Worm (Caenorhabditis elegans): Measurements from ENCODE around the gene F38E9.1.

ce11 chrX:16501032-16501431 is 30.2 kb downstream of the F38E9.1 start, which contains the start of gene K05G3.1:
- TF ChIP-seq lin-15B (tag; optimal IDR thresholded peaks at IDR 0.05): no peak
- no peak for TF ChIP-seq unc-62 (GFP tag; optimal IDR thresholded peaks at IDR 0.05)
- no peak for TF ChIP-seq aly-2 (tag; optimal IDR thresholded peaks at IDR 0.05)
- TF ChIP-seq pag-3 (tag; optimal IDR thresholded peaks at IDR 0.05; ENCODE audit: borderline replicate concordance, insufficient read depth): no peak
- no peak for TF ChIP-seq zip-4 (GFP tag; optimal IDR thresholded peaks at IDR 0.05)
- TF ChIP-seq aha-1 (tag; optimal IDR thresholded peaks at IDR 0.05): no peak
